Worm (Caenorhabditis elegans): ENCODE measurements around the gene nspc-20.

DNA sequence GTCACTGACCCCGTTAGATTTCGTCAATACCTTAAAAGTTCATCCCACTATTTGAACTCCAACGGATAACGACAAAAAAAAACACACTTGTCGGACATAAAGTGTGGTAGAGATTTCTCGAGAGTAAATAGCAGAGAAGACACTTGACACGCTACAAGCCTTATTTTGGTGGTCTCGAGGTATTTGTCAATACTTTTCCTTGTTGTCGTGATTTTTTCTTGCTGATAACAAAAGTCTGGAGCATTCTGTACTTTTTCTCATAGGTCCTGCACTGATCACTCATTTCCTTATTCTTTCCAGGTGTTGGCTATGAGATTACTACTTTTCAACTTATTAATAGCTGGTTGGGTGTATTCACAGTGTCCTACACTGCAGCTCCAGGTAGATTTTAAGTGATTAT lies 42.4 kb upstream of the nspc-20 start, which contains the start of gene lron-1:
- no peak for TF ChIP-seq fos-1 (tag; optimal IDR thresholded peaks at IDR 0.05)
- no peak for TF ChIP-seq egl-27 (tag; optimal IDR thresholded peaks at IDR 0.05)
- no peak for TF ChIP-seq nhr-25 (tag; optimal IDR thresholded peaks at IDR 0.05)
- no peak for TF ChIP-seq aly-2 (tag; optimal IDR thresholded peaks at IDR 0.05)
- TF ChIP-seq nhr-237 (tag; optimal IDR thresholded peaks at IDR 0.05), result no peak
